Worm (Caenorhabditis elegans) whole organism, mixed stage, embryonic: Measurements from ENCODE around the gene ZK177.1.
"Not testable (repeated sequence)": the region's sequence is repeated elsewhere in the genome, so short reads cannot be mapped to it uniquely, and the experiment has no call there.

Experiments
- flh-1 ChIP-seq: fragments of 200-800 bp; sonication (Bioruptor generic); optimal IDR thresholded peaks from 2 replicates; lab custom pipeline; 2018; ENCODE audit warnings: mild to moderate bottlenecking, missing genetic modification characterization, moderate library complexity, missing compliant biosample characterization
- lin-32 ChIP-seq: fragments of 200-800 bp; sonication (Bioruptor generic); optimal IDR thresholded peaks from 2 replicates; lab custom pipeline; 2018; ENCODE audit warnings: mild to moderate bottlenecking, missing genetic modification characterization, missing compliant biosample characterization
- lsy-2 ChIP-seq: fragments of 150-350 bp; optimal IDR thresholded peaks from 2 replicates; lab custom pipeline; 2014; ENCODE audit warnings: missing biosample characterization, missing genetic modification characterization
- nhr-12 ChIP-seq: fragments of 150-350 bp; optimal IDR thresholded peaks from 2 replicates; lab custom pipeline; 2014; ENCODE audit warnings: missing biosample characterization, missing genetic modification characterization
- nhr-237 ChIP-seq: fragments of 150-350 bp; optimal IDR thresholded peaks from 2 replicates; lab custom pipeline; 2014; ENCODE audit warnings: missing biosample characterization, missing genetic modification characterization
- pha-4 ChIP-seq: fragments of 150-350 bp; optimal IDR thresholded peaks from 2 replicates; lab custom pipeline; 2018; ENCODE audit warnings: missing biosample characterization, missing genetic modification reagents, missing genetic modification characterization
- zip-8 ChIP-seq: fragments of 150-350 bp; optimal IDR thresholded peaks from 2 replicates; lab custom pipeline; 2014; ENCODE audit warnings: missing biosample characterization, missing genetic modification characterization
- ztf-11 ChIP-seq: fragments of 150-350 bp; optimal IDR thresholded peaks from 2 replicates; lab custom pipeline; 2014; ENCODE audit warnings: missing biosample characterization, missing genetic modification characterization

DNA sequence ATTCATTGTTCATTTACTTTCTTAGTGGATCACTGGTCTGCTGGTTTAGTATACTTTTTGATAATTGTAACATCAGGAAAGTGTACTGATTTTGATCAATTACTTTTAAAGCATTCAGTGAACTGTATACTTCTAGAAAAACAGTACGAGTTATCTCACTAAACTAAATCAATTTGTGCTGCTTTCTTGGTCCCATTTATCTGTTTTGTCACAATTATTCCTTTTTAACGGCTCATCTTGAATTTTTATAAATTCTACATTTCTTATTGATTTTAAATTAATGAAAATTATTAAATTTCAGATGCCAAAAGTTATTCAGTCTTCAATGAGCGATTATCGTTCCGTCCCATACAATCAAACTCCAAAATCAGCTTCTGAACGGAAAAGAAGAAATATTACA lies 7.0 kb downstream of the ZK177.1 start, which contains the start of gene hlh-25:
- TF ChIP-seq lsy-2 (tag; lab: Kevin White, UChicago); pha-4 (tag; lab: Kevin White, UChicago); nhr-12 (tag; lab: Kevin White, UChicago); lin-32; nhr-237 (tag; lab: Kevin White, UChicago); flh-1 (GFP tag; lab: Kevin White, UChicago); ztf-11 (tag; lab: Kevin White, UChicago); zip-8 (tag; lab: Kevin White, UChicago): not testable (repeated sequence)
